Fruit fly (Drosophila melanogaster) whole organism, embryonic: ENCODE results near the gene Npc2f.

ENCODE experiments used
- Adf1 ChIP-seq: fragments of 200-800 bp; sonication (Bioruptor generic); IDR thresholded peaks from 2 replicates; pipeline ENCODE4 v1.3.6; 2022; ENCODE audit warnings: missing biosample characterization, missing genetic modification characterization
- BEAF-32 ChIP-seq: fragments of 200-800 bp; sonication (Bioruptor generic); optimal IDR thresholded peaks from 3 replicates; lab custom pipeline; 2017; ENCODE audit warnings: missing biosample characterization, missing genetic modification characterization, mild to moderate bottlenecking, moderate library complexity, missing genetic modification reagents
- Blimp-1 ChIP-seq: fragments of 200-800 bp; sonication (Bioruptor generic); optimal IDR thresholded peaks from 3 replicates; lab custom pipeline; 2018; ENCODE audit warnings: missing biosample characterization, missing genetic modification characterization, mild to moderate bottlenecking, moderate library complexity, missing genetic modification reagents
- CG10431 ChIP-seq: fragments of 200-800 bp; sonication (Bioruptor generic); optimal IDR thresholded peaks from 3 replicates; lab custom pipeline; 2018; ENCODE audit warnings: missing biosample characterization, mild to moderate bottlenecking, missing genetic modification characterization
- CG12744 ChIP-seq: fragments of 200-800 bp; sonication (Bioruptor generic); optimal IDR thresholded peaks from 2 replicates; lab custom pipeline; 2016; ENCODE audit warnings: missing biosample characterization, missing genetic modification characterization
- CG14050 ChIP-seq: fragments of 200-800 bp; sonication (Bioruptor generic); IDR thresholded peaks from 3 replicates; pipeline ENCODE4 v1.3.6; 2022; ENCODE audit warnings: missing biosample characterization, missing genetic modification characterization
- CG14667 ChIP-seq: fragments of 200-800 bp; sonication (Bioruptor generic); IDR thresholded peaks from 2 replicates; pipeline ENCODE4 v1.3.6; 2022; ENCODE audit warnings: missing biosample characterization, missing genetic modification characterization
- CG16815 ChIP-seq: fragments of 200-800 bp; sonication (Bioruptor generic); optimal IDR thresholded peaks from 3 replicates; lab custom pipeline; 2017; ENCODE audit warnings: missing biosample characterization, mild to moderate bottlenecking, missing genetic modification characterization
- CG17361 ChIP-seq: fragments of 200-800 bp; sonication (Bioruptor generic); IDR thresholded peaks from 3 replicates; pipeline ENCODE4 v1.3.6; 2022; ENCODE audit warnings: missing biosample characterization, missing genetic modification characterization
- CG30020 ChIP-seq: fragments of 200-800 bp; optimal IDR thresholded peaks from 2 replicates; lab custom pipeline; 2019; ENCODE audit warnings: missing biosample characterization, mild to moderate bottlenecking, missing genetic modification characterization, moderate library complexity
- CG30431 ChIP-seq: fragments of 200-800 bp; sonication (Bioruptor generic); optimal IDR thresholded peaks from 2 replicates; lab custom pipeline; 2017; ENCODE audit warnings: missing biosample characterization, missing genetic modification characterization
- CG31441 ChIP-seq: fragments of 200-800 bp; sonication (Bioruptor generic); IDR thresholded peaks from 2 replicates; pipeline ENCODE4 v1.3.6; 2022; ENCODE audit warnings: missing biosample characterization, missing genetic modification characterization
- CG32767 ChIP-seq: fragments of 200-800 bp; sonication (Bioruptor generic); IDR thresholded peaks from 2 replicates; pipeline ENCODE4 v1.3.6; 2022; ENCODE audit warnings: missing biosample characterization, missing genetic modification characterization
- CG32772 ChIP-seq: fragments of 200-800 bp; sonication (Bioruptor generic); IDR thresholded peaks from 2 replicates; pipeline ENCODE4 v1.3.6; 2022; ENCODE audit warnings: missing biosample characterization, missing genetic modification characterization
- CG3407 ChIP-seq: fragments of 200-800 bp; sonication (Bioruptor generic); optimal IDR thresholded peaks from 2 replicates; lab custom pipeline; 2018; ENCODE audit warnings: missing biosample characterization, mild to moderate bottlenecking, missing genetic modification characterization
- CG4360 ChIP-seq: fragments of 200-800 bp; sonication (Bioruptor generic); IDR thresholded peaks from 2 replicates; pipeline ENCODE4 v1.3.6; 2022; ENCODE audit warnings: missing biosample characterization, missing genetic modification characterization
- CG7745 ChIP-seq: fragments of 200-800 bp; sonication (Bioruptor generic); optimal IDR thresholded peaks from 2 replicates; lab custom pipeline; 2018; ENCODE audit warnings: missing biosample characterization, mild to moderate bottlenecking, missing genetic modification characterization, moderate library complexity
- CG8765 ChIP-seq: fragments of 200-800 bp; sonication (Bioruptor generic); IDR thresholded peaks from 2 replicates; pipeline ENCODE4 v1.3.6; 2022; ENCODE audit warnings: missing biosample characterization, missing genetic modification characterization
- CG8924 ChIP-seq: fragments of 200-800 bp; optimal IDR thresholded peaks from 3 replicates; lab custom pipeline; 2019; ENCODE audit warnings: missing biosample characterization, mild to moderate bottlenecking, missing genetic modification characterization, moderate library complexity
- CHES-1-like ChIP-seq: fragments of 200-800 bp; sonication (Bioruptor generic); optimal IDR thresholded peaks from 2 replicates; lab custom pipeline; 2016; ENCODE audit warnings: missing biosample characterization, missing genetic modification characterization
- CoRest ChIP-seq: fragments of 200-800 bp; sonication (Bioruptor generic); optimal IDR thresholded peaks from 3 replicates; lab custom pipeline; 2018; ENCODE audit warnings: missing biosample characterization, mild to moderate bottlenecking, missing genetic modification characterization, moderate library complexity
- Doc2 ChIP-seq: fragments of 200-800 bp; sonication (Bioruptor generic); IDR thresholded peaks from 2 replicates; pipeline ENCODE4 v1.3.6; 2022; ENCODE audit warnings: missing biosample characterization, missing genetic modification characterization
- Dp ChIP-seq: fragments of 200-800 bp; sonication (Bioruptor generic); optimal IDR thresholded peaks from 2 replicates; lab custom pipeline; 2018; ENCODE audit warnings: missing biosample characterization, mild to moderate bottlenecking, missing genetic modification characterization, moderate library complexity
- Elba2 ChIP-seq: fragments of 200-800 bp; sonication (Bioruptor generic); optimal IDR thresholded peaks from 3 replicates; lab custom pipeline; 2016; ENCODE audit warnings: missing biosample characterization, missing genetic modification characterization
- Fer2 ChIP-seq: fragments of 200-800 bp; sonication (Bioruptor generic); optimal IDR thresholded peaks from 2 replicates; lab custom pipeline; 2018; ENCODE audit warnings: missing biosample characterization, mild to moderate bottlenecking, missing genetic modification characterization, moderate library complexity
- H15 ChIP-seq: fragments of 200-800 bp; sonication (Bioruptor generic); IDR thresholded peaks from 3 replicates; pipeline ENCODE4 v1.3.6; 2022; ENCODE audit warnings: missing biosample characterization, missing genetic modification characterization
- Hmx ChIP-seq: fragments of 200-800 bp; sonication (Bioruptor generic); optimal IDR thresholded peaks from 2 replicates; lab custom pipeline; 2016; ENCODE audit warnings: missing biosample characterization, missing genetic modification characterization
- Hsf ChIP-seq: fragments of 200-800 bp; sonication (Bioruptor generic); optimal IDR thresholded peaks from 3 replicates; lab custom pipeline; 2016; ENCODE audit warnings: missing biosample characterization, missing genetic modification characterization
- NC2α ChIP-seq: fragments of 200-800 bp; sonication (Bioruptor generic); optimal IDR thresholded peaks from 2 replicates; lab custom pipeline; 2016; ENCODE audit warnings: missing biosample characterization, missing genetic modification characterization
- Nf-YC ChIP-seq: fragments of 200-800 bp; optimal IDR thresholded peaks from 3 replicates; lab custom pipeline; 2019; ENCODE audit warnings: missing biosample characterization, mild to moderate bottlenecking, missing genetic modification characterization, moderate library complexity
- Sox102F ChIP-seq: fragments of 200-800 bp; sonication (Bioruptor generic); optimal IDR thresholded peaks from 2 replicates; lab custom pipeline; 2018; ENCODE audit warnings: missing biosample characterization, mild to moderate bottlenecking, missing genetic modification characterization, moderate library complexity
- Sry-δ ChIP-seq: fragments of 200-800 bp; sonication (Bioruptor generic); optimal IDR thresholded peaks from 2 replicates; lab custom pipeline; 2016; ENCODE audit warnings: missing biosample characterization, missing genetic modification characterization
- Stat92E ChIP-seq, 3 experiments: fragments of >200 bp in 2 of 3; fragments of 200-800 bp in 1 of 3; sonication (Bioruptor generic) in 1 of 3; optimal IDR thresholded peaks; 2 replicates each; lab custom pipeline; 2017 to 2019; ENCODE audit warnings: missing biosample characterization in 3 of 3, missing genetic modification characterization in 3 of 3, mild to moderate bottlenecking in 1 of 3, moderate library complexity in 1 of 3
- TFAM ChIP-seq: fragments of 200-800 bp; sonication (Bioruptor generic); optimal IDR thresholded peaks from 2 replicates; lab custom pipeline; 2017; ENCODE audit warnings: missing biosample characterization, missing genetic modification characterization, inconsistent platforms
- Usf ChIP-seq: fragments of 200-800 bp; sonication (Bioruptor generic); optimal IDR thresholded peaks from 2 replicates; lab custom pipeline; 2017; ENCODE audit warnings: missing genotype, missing biosample characterization, missing genetic modification characterization
- ara ChIP-seq: fragments of 200-800 bp; sonication (Bioruptor generic); IDR thresholded peaks from 2 replicates; pipeline ENCODE4 v1.3.6; 2022; ENCODE audit warnings: missing biosample characterization, missing genetic modification characterization
- ase ChIP-seq: fragments of 200-800 bp; sonication (Bioruptor generic); IDR thresholded peaks from 3 replicates; pipeline ENCODE4 v1.3.6; 2022; ENCODE audit warnings: missing biosample characterization, missing genetic modification characterization
- dm ChIP-seq: fragments of 200-800 bp; sonication (Bioruptor generic); optimal IDR thresholded peaks from 3 replicates; lab custom pipeline; 2016; ENCODE audit warnings: missing biosample characterization, missing genetic modification characterization
- dmrt99B ChIP-seq: fragments of 200-800 bp; sonication (Bioruptor generic); optimal IDR thresholded peaks from 2 replicates; lab custom pipeline; 2018; ENCODE audit warnings: missing biosample characterization, mild to moderate bottlenecking, missing genetic modification characterization, moderate library complexity
- dysf ChIP-seq: fragments of 200-800 bp; sonication (Bioruptor generic); IDR thresholded peaks from 3 replicates; pipeline ENCODE4 v1.3.6; 2022; ENCODE audit warnings: missing biosample characterization, missing genetic modification characterization
- ftz-f1 ChIP-seq: fragments of 200-800 bp; sonication (Bioruptor generic); optimal IDR thresholded peaks from 2 replicates; lab custom pipeline; 2016; ENCODE audit warnings: missing biosample characterization, missing genetic modification characterization
- fu2 ChIP-seq: fragments of 200-800 bp; sonication (Bioruptor generic); optimal IDR thresholded peaks from 2 replicates; lab custom pipeline; 2016; ENCODE audit warnings: missing biosample characterization, missing genetic modification characterization
- gem ChIP-seq: fragments of 200-800 bp; sonication (Bioruptor generic); optimal IDR thresholded peaks from 2 replicates; lab custom pipeline; 2019; ENCODE audit warnings: missing biosample characterization, mild to moderate bottlenecking, missing genetic modification characterization, moderate library complexity
- kah ChIP-seq: fragments of 200-800 bp; sonication (Bioruptor generic); optimal IDR thresholded peaks from 2 replicates; lab custom pipeline; 2018; ENCODE audit warnings: missing biosample characterization, mild to moderate bottlenecking, missing genetic modification characterization
- lab ChIP-seq: fragments of 200-800 bp; sonication (Bioruptor generic); optimal IDR thresholded peaks from 3 replicates; lab custom pipeline; 2017; ENCODE audit warnings: missing biosample characterization, missing genetic modification characterization, mild to moderate bottlenecking, moderate library complexity, missing genetic modification reagents
- oc ChIP-seq: fragments of 200-800 bp; sonication (Bioruptor generic); optimal IDR thresholded peaks from 2 replicates; lab custom pipeline; 2018; ENCODE audit warnings: missing biosample characterization, mild to moderate bottlenecking, missing genetic modification characterization, moderate library complexity
- phol ChIP-seq: fragments of 200-800 bp; sonication (Bioruptor generic); optimal IDR thresholded peaks from 3 replicates; lab custom pipeline; 2018; ENCODE audit warnings: missing biosample characterization, mild to moderate bottlenecking, missing genetic modification characterization, moderate library complexity
- prd ChIP-seq, 3 experiments: fragments of >200 bp in 2 of 3; fragments of 200-800 bp in 1 of 3; sonication (Bioruptor generic) in 1 of 3; optimal IDR thresholded peaks in 2 of 3; IDR thresholded peaks in 1 of 3; 2 replicates in 2 of 3; 3 replicates in 1 of 3; pipeline versions ENCODE4 v1.3.6 to Lab custom; 2017 to 2022; ENCODE audit warnings: missing biosample characterization in 1 of 3, missing genetic modification characterization in 1 of 3
- unc-4 ChIP-seq: fragments of 200-800 bp; sonication (Bioruptor generic); IDR thresholded peaks from 2 replicates; pipeline ENCODE4 v1.3.6; 2022; ENCODE audit warnings: missing biosample characterization, missing genetic modification characterization; ENCODE audit not compliant: partially characterized antibody
- vvl ChIP-seq: fragments of 200-800 bp; sonication (Bioruptor generic); IDR thresholded peaks from 2 replicates; pipeline ENCODE4 v1.3.6; 2022; ENCODE audit warnings: missing biosample characterization, missing genetic modification characterization
- zf30C ChIP-seq: fragments of 200-800 bp; sonication (Bioruptor generic); optimal IDR thresholded peaks from 3 replicates; lab custom pipeline; 2018; ENCODE audit warnings: missing biosample characterization, mild to moderate bottlenecking, missing genetic modification characterization

Npc2f gene

DNA sequence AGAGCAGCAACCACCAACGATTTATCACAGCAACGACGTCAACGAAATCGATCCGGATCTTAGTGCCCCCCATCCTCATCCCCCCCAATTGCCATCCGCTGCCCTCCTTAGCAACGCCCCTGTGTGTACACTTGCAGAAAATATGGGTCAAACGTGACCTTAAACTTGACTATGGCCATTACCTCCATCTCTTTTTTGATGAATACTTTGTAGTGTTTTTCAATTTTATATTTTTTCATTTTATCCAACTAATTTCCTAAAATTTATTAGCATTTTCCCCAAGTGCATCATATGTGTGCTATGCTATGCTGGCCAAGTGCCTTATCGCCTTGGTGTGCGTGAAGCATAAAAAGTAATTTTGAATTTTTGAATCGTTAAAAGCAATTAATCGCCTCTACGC lies 5.3 kb downstream of the Npc2f start (continued):
- TF ChIP-seq CHES-1-like (GFP tag; lab: Kevin White, UChicago) (no peak), unc-4 (GFP tag; lab: Robert Waterston, UW) (no peak), Stat92E (GFP tag; optimal IDR thresholded peaks at IDR 0.05; lab: Kevin White, UChicago) (no peak), CG17361 (GFP tag; lab: Robert Waterston, UW) (no peak), gem (peak; percentile 60), Blimp-1 (GFP tag; lab: Kevin White, UChicago) (peak; percentile 57), CG16815 (no peak), CG12744 (GFP tag; lab: Kevin White, UChicago) (no peak), fu2 (no peak), CG14667 (GFP tag; lab: Robert Waterston, UW) (no peak), Hsf (GFP tag; lab: Kevin White, UChicago) (no peak), Usf (GFP tag; lab: Kevin White, UChicago) (no peak), Sry-δ (no peak), Hmx (GFP tag; lab: Kevin White, UChicago) (no peak), Sox102F (GFP tag; lab: Kevin White, UChicago) (peak; percentile 55), prd (optimal IDR thresholded peaks at IDR 0.05; lab: Kevin White, UChicago) (no peak), prd (GFP tag; IDR thresholded peaks at IDR 0.05; lab: Robert Waterston, UW) (peak; percentile 38; the same call in 1 of the 3 replicates), CG30020 (tag; lab: Kevin White, UChicago) (no peak), CG31441 (GFP tag; lab: Robert Waterston, UW) (peak; percentile 47; the same call in 1 of the 2 replicates), ftz-f1 (GFP tag; lab: Kevin White, UChicago) (no peak), kah (GFP tag; lab: Kevin White, UChicago) (no peak), Dp (GFP tag; lab: Kevin White, UChicago) (no peak), ara (GFP tag; lab: Robert Waterston, UW) (no peak), dmrt99B (tag; lab: Kevin White, UChicago) (peak; percentile 65), TFAM (no peak), BEAF-32 (GFP tag; lab: Kevin White, UChicago) (no peak), zf30C (no peak), CG32767 (GFP tag; lab: Robert Waterston, UW) (no peak), CG4360 (GFP tag; lab: Robert Waterston, UW) (no peak), NC2α (GFP tag; lab: Kevin White, UChicago) (no peak), Adf1 (GFP tag; lab: Robert Waterston, UW) (no peak), Doc2 (GFP tag; lab: Robert Waterston, UW) (no peak), CG14050 (no peak), oc (tag; lab: Kevin White, UChicago) (no peak), lab (GFP tag; lab: Kevin White, UChicago) (peak; percentile 24), CG30431 (GFP tag; lab: Kevin White, UChicago) (no peak), phol (tag; lab: Kevin White, UChicago) (peak; percentile 40), CG3407 (GFP tag; lab: Kevin White, UChicago) (peak; percentile 3), dysf (GFP tag; lab: Robert Waterston, UW) (peak; percentile 40; the same call in 2 of the 3 replicates), CoRest (tag; lab: Kevin White, UChicago) (no peak), dm (GFP tag; lab: Kevin White, UChicago) (no peak), ase (GFP tag; lab: Robert Waterston, UW) (0 out of 3 replicates have a peak, but pooled peaks have one; percentile 14), CG32772 (GFP tag; lab: Robert Waterston, UW) (no peak), CG7745 (tag; lab: Kevin White, UChicago) (no peak), Nf-YC (tag; lab: Kevin White, UChicago) (no peak), H15 (GFP tag; lab: Robert Waterston, UW) (0 out of 3 replicates have a peak, but pooled peaks have one; percentile 41), CG8924 (tag; lab: Kevin White, UChicago) (no peak), Elba2 (GFP tag; lab: Kevin White, UChicago) (no peak), Fer2 (no peak), CG10431 (no peak), CG8765 (GFP tag; lab: Robert Waterston, UW) (no peak), vvl (GFP tag; lab: Robert Waterston, UW) (peak; percentile 68)
